Fruit fly (Drosophila melanogaster): Measurements from ENCODE around the gene dysf.

Gene dysf

DNA sequence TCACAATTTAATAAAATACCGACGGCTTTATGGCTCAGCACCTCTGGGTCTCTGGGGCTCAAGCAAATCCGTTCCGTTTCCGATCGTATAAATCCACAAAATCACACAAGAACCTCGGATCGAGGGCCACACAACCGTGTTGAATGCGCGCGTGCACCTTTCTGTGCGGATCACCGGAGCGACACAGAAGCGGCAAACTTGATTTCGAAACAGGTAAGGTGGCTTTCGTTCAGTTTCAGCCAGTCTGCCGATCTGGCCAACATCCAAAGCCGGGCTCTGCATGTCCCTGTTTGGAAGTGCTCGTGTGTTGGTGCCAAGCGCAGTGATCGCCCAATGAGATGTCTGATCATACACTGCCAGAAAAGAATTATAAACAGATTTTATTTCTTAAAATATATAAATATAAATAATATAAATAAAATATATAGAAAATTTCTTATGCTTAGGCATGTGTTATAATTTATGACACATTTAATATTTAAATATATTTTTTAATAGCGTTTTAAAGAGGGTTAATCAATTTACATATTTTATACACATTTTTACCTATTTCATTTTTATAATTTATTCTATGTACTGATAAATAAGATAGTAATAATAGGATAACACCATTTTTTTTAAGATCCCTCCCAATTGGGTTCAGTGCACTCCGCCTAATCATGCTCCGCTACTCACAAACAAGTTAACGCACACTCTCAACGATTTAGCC is at the start of gene dysf:
Gene dysf (minus strand): TSS at position 210 of the 709 bp plus-strand sequence.
- TF ChIP-seq CTCF (optimal IDR thresholded peaks at IDR 0.05) (no peak), CG8478 (optimal IDR thresholded peaks at IDR 0.05) (no peak)

DNA sequence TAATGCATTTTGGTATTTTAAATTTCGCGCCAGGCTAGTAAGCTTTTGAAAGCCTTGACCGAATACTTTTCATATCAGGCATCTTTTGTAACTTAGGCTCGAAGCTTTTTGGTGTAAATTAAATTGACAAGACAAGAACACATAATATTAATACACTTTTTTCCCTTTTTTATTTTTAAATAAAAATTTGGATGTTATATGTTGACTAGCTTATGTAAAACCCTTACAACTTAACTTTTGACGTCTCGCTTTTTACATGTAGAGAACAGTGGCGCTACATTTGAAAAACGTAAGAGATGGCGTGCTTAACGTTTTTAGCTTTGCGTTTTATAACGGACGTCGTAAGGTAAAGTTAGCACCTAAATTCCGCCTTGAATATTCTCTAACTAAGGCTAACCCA is 38.7 kb upstream of the dysf start:
- TF ChIP-seq CTCF (optimal IDR thresholded peaks at IDR 0.05) (peak; percentile 74 to 83), CG8478 (optimal IDR thresholded peaks at IDR 0.05) (no peak)

- TF ChIP-seq CG8478 (optimal IDR thresholded peaks at IDR 0.05) (no peak), CTCF (optimal IDR thresholded peaks at IDR 0.05) (no peak)
Measured at dm6 chr3R:26132854-26133253, 34.3 kb upstream of the dysf start, which contains the start of gene CG6142. TSS of gene CG6142 (plus strand) at chr3R:26133154.

DNA sequence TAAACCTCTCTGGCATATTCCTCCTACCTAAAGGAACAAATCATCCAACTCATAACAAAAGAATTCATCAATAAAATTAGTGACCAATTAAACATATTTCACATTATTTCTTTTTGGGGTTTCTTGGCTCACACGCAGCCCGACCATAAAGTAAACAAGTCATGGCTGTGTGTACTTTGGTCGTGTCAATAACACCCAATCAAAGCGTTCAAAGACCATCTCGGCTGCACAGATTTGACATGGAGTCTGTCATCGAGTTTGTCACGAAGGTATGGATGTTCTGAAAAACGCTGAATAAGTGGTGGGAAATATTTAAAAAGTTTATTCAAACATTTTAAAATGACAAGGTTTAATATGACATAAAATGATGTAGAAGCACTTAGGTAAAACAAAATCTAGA is 32.1 kb upstream of the dysf start:
- TF ChIP-seq CTCF (optimal IDR thresholded peaks at IDR 0.05): no peak
- no peak for TF ChIP-seq CG8478 (optimal IDR thresholded peaks at IDR 0.05)

DNA sequence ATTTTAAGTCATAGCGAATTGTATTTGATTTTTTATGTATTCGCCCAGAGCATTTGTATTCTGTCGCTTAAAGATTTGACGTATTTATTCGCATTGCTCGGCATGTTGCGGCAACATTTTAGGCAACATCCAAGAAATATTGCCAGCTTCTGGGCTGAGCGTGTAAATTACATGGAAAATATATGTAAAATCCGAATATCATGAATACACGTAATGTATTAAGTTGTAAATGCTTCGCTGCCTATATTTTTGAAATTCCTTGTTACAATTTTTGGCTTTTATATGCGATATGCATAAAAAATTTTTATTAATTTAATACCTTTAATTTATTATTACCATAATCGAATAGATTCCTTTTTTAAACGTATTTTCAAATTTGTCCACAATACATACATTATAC is 31.2 kb upstream of the dysf start:
- no peak for TF ChIP-seq CG8478 (optimal IDR thresholded peaks at IDR 0.05)
- TF ChIP-seq CTCF (optimal IDR thresholded peaks at IDR 0.05): peak in 1 of 2 experiments; percentile 14

DNA sequence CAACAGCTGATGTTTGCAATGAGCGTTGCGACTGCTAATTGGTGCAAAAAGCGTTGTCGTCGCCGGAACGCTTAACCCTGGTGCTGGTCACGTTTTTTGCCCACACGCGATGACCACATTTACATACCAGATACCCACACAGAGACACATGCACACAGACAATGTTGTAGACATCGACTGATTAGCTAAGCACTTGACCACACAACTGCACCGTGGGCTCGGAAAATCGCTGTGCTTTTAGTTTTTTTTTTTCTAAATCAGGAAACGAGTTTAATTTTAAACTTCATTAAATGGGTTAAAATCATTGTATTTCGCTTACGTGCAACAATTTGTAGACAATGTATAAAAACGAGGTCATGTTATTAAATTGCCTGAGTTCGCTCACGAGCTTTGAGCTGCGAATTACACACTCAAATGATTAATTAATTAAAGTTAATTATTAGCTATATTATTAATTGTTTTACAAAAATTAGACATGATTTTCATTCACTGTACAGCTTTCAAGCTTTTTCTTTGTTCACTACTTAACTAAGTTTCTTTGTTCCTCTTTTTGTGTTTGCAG is 30.0 kb upstream of the dysf start:
- TF ChIP-seq CTCF (optimal IDR thresholded peaks at IDR 0.05) (no peak), CG8478 (optimal IDR thresholded peaks at IDR 0.05) (no peak)

dm6 chr3R:26125838-26126709 is 27.6 kb upstream of the dysf start, which contains the start of gene CG14556:
TSS of gene CG14556 (plus strand) at chr3R:26126659.
- TF ChIP-seq CG8478 (optimal IDR thresholded peaks at IDR 0.05) (no peak), CTCF (optimal IDR thresholded peaks at IDR 0.05) (no peak)

- TF ChIP-seq CG8478 (optimal IDR thresholded peaks at IDR 0.05) (no peak), CTCF (optimal IDR thresholded peaks at IDR 0.05) (no peak)
Measured at dm6 chr3R:26124576-26125283, 26.2 kb upstream of the dysf start.

- TF ChIP-seq CTCF (optimal IDR thresholded peaks at IDR 0.05) (no peak), CG8478 (optimal IDR thresholded peaks at IDR 0.05) (no peak)
Measured at dm6 chr3R:26122896-26123295, 24.4 kb upstream of the dysf start.

- TF ChIP-seq CTCF (optimal IDR thresholded peaks at IDR 0.05) (no peak), CG8478 (optimal IDR thresholded peaks at IDR 0.05) (no peak)
Measured at dm6 chr3R:26121785-26122184, 23.3 kb upstream of the dysf start.

DNA sequence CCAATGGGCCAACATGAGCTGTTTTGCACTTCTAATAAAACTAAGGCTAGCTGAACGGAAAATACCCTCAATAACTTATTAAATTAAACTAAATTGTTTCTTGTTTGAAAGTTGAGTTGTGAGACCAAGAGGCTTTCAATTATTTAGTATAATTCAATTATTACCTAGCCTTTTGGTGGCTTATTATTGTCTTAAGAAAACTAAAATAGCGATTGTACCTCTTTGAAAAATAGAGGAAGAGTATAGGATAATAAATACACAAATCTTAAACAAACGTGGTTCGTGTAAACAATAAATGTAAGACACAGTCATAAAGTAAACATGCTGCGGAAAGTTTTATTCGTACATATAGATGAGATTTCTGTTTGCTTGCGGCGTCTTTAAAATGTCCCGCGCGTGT is 22.6 kb upstream of the dysf start:
- no peak for TF ChIP-seq CG8478 (optimal IDR thresholded peaks at IDR 0.05)
- no peak for TF ChIP-seq CTCF (optimal IDR thresholded peaks at IDR 0.05)

DNA sequence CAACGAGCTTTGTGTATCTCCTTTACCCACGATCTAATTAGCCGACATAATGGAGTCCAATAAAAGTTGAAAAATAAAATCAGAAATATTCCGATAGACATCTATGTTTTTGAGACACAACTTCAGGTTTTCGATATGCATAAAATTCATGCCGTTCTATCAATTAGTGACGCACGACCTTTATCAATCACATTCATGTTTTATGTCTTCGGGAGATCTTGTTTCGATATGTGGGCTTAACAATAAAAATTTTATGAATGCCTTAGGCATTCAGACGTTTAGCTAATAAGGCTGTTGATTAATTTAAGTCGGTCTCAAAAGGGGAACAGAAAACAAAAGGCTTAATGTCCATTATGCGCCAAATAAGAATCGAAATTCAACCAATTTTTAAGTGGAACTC is 21.5 kb upstream of the dysf start:
- no peak for TF ChIP-seq CTCF (optimal IDR thresholded peaks at IDR 0.05)
- TF ChIP-seq CG8478 (optimal IDR thresholded peaks at IDR 0.05): no peak

DNA sequence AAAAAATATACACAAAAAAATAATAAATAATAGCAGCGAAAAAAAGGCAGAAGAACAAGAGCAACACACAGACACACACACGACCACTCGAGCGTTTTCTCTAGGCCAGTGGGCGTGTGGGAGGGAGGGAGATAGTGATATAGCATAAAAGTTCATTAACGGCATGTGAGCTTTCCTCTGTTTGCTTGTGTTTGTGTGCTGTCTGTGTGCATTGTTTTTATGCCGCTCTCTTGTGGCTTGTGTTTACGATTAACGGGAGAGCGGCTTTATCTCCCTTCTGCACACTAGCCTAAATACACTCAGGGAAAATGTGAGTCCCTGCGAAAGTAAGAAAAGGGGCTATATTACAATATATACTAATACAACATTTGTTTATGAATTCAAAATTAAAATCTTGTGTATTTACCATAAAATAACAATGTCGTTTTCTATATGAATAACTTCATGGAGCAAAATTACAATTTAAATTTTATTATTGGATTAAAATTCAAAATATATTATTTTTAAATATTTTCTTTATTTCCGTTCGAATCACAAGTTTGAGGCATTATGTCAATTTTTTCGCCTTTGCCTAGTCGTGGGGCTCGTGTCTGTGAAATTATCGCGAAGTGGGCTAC is 19.1 kb upstream of the dysf start:
- TF ChIP-seq CG8478 (optimal IDR thresholded peaks at IDR 0.05) (no peak), CTCF (optimal IDR thresholded peaks at IDR 0.05) (no peak)

dm6 chr3R:26108424-26108823 is 9.9 kb upstream of the dysf start:
- TF ChIP-seq CG8478 (optimal IDR thresholded peaks at IDR 0.05) (no peak), CTCF (optimal IDR thresholded peaks at IDR 0.05) (no peak)

Measured in S2 (cell line).